Worm (Caenorhabditis elegans) whole organism, early embryonic: ENCODE results near the gene mbl-1.

ENCODE experiments used
- B0310.2 ChIP-seq: sonication (generic microtip); optimal IDR thresholded peaks from 2 replicates; lab custom pipeline; 2016; ENCODE audit warnings: mild to moderate bottlenecking, missing genetic modification characterization, missing compliant biosample characterization
- F13C5.2 ChIP-seq: sonication (generic microtip); optimal IDR thresholded peaks from 2 replicates; lab custom pipeline; 2017; ENCODE audit warnings: mild to moderate bottlenecking, missing genetic modification characterization, inconsistent platforms, missing compliant biosample characterization
- aly-1 ChIP-seq: sonication (generic microtip); optimal IDR thresholded peaks from 2 replicates; lab custom pipeline; 2016; ENCODE audit warnings: missing genetic modification characterization, missing compliant biosample characterization
- ama-1 ChIP-seq: fragments of 150-350 bp; optimal IDR thresholded peaks from 2 replicates; lab custom pipeline; 2014
- ceh-13 ChIP-seq: fragments of 200-800 bp; sonication (Bioruptor generic); optimal IDR thresholded peaks from 2 replicates; lab custom pipeline; 2018; ENCODE audit warnings: mild to moderate bottlenecking, missing genetic modification characterization, missing compliant biosample characterization
- ceh-36 ChIP-seq: sonication (generic microtip); optimal IDR thresholded peaks from 2 replicates; lab custom pipeline; 2016; ENCODE audit warnings: missing genetic modification characterization, inconsistent platforms, missing compliant biosample characterization
- ets-7 ChIP-seq: sonication (generic microtip); optimal IDR thresholded peaks from 2 replicates; lab custom pipeline; 2016; ENCODE audit warnings: missing genotype, missing genetic modification characterization, missing compliant biosample characterization
- flt-1 ChIP-seq: fragments of 200-800 bp; sonication (Bioruptor generic); IDR thresholded peaks from 2 replicates; pipeline ENCODE4 v1.3.6; 2022; ENCODE audit warnings: missing genetic modification characterization, missing compliant biosample characterization
- hmbx-1 ChIP-seq: sonication (generic microtip); optimal IDR thresholded peaks from 2 replicates; lab custom pipeline; 2016; ENCODE audit warnings: mild to moderate bottlenecking, missing genetic modification characterization, missing compliant biosample characterization
- hmg-4 ChIP-seq: fragments of 200-800 bp; sonication (Bioruptor generic); optimal IDR thresholded peaks from 2 replicates; lab custom pipeline; 2018; ENCODE audit warnings: mild to moderate bottlenecking, missing genetic modification characterization, missing compliant biosample characterization
- hnd-1 ChIP-seq: sonication (generic microtip); optimal IDR thresholded peaks from 2 replicates; lab custom pipeline; 2016; ENCODE audit warnings: missing genetic modification characterization, missing compliant biosample characterization
- pes-1 ChIP-seq: fragments of 200-800 bp; sonication (Bioruptor generic); IDR thresholded peaks from 2 replicates; pipeline ENCODE4 v1.3.6; 2022; ENCODE audit warnings: missing genetic modification reagents, missing genetic modification characterization, missing compliant biosample characterization
- scrt-1 ChIP-seq: fragments of 200-800 bp; sonication (Bioruptor generic); IDR thresholded peaks from 2 replicates; pipeline ENCODE4 v1.3.6; 2022; ENCODE audit warnings: missing genetic modification characterization, missing compliant biosample characterization
- sea-1 ChIP-seq: fragments of 200-800 bp; sonication (Bioruptor generic); conservative IDR thresholded peaks from 2 replicates; pipeline ENCODE4 v1.3.6; 2022; ENCODE audit warnings: missing genetic modification characterization, missing compliant biosample characterization
- tbx-11 ChIP-seq: fragments of 200-800 bp; sonication (Bioruptor generic); IDR thresholded peaks from 2 replicates; pipeline ENCODE4 v1.3.6; 2022; ENCODE audit warnings: missing genetic modification characterization, missing compliant biosample characterization
- tbx-37 ChIP-seq: fragments of 200-800 bp; sonication (Bioruptor generic); conservative IDR thresholded peaks from 2 replicates; pipeline ENCODE4 v1.3.6; 2022; ENCODE audit warnings: missing genetic modification reagents, missing genetic modification characterization, missing compliant biosample characterization
- tra-4 ChIP-seq: sonication (generic microtip); optimal IDR thresholded peaks from 2 replicates; lab custom pipeline; 2017; ENCODE audit warnings: missing genetic modification characterization, missing compliant biosample characterization

mbl-1 gene

ce11 chrX:16995149-16995885, 16.9 kb downstream of the mbl-1 start:
- TF ChIP-seq sea-1 (no peak), tbx-11 (GFP tag; lab: Robert Waterston, UW) (no peak), flt-1 (GFP tag; lab: Robert Waterston, UW) (no peak), scrt-1 (GFP tag; lab: Robert Waterston, UW) (no peak), B0310.2 (tag; lab: Kevin White, UChicago) (no peak), aly-1 (tag; lab: Kevin White, UChicago) (no peak), ceh-13 (no peak), pes-1 (no peak), tbx-37 (GFP tag; lab: Robert Waterston, UW) (no peak), ceh-36 (tag; lab: Kevin White, UChicago) (no peak), F13C5.2 (tag; lab: Kevin White, UChicago) (no peak), ets-7 (no peak)

- no peak for TF ChIP-seq tra-4 (tag; lab: Kevin White, UChicago)
Observed at ce11 chrX:16995886-16996283, 17.5 kb downstream of the mbl-1 start.

DNA sequence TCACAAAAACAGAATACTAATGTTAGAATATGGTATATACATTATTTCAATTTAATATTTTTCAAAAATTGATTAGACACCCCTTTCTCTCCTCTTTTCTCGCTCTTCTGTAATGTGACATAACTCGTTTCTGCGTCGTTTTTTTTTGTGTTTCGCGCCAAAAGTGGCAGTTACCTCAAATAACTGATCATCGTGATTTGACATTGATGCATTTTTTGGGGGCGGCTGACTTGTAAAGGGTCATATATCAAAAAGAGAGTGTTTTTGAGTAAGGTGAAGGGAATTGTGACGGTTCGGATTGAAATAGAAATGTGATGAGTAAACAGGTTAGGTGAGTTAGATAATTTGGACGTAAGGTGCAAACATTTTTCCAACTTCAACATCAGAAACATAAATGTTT, 19.6 kb downstream of the mbl-1 start:
- no peak for TF ChIP-seq scrt-1 (GFP tag; lab: Robert Waterston, UW)
- TF ChIP-seq ceh-13: no peak
- no peak for TF ChIP-seq aly-1 (tag; lab: Kevin White, UChicago)
- TF ChIP-seq hmbx-1 (tag; lab: Kevin White, UChicago): no peak
- TF ChIP-seq tbx-37 (GFP tag; lab: Robert Waterston, UW): no peak
- no peak for TF ChIP-seq hnd-1
- TF ChIP-seq ama-1 (lab: Kevin White, UChicago): no peak
- TF ChIP-seq flt-1 (GFP tag; lab: Robert Waterston, UW): no peak
- TF ChIP-seq F13C5.2 (tag; lab: Kevin White, UChicago): no peak
- no peak for TF ChIP-seq pes-1
- TF ChIP-seq B0310.2 (tag; lab: Kevin White, UChicago): no peak
- TF ChIP-seq ceh-36 (tag; lab: Kevin White, UChicago): no peak
- no peak for TF ChIP-seq sea-1
- no peak for TF ChIP-seq hmg-4
- no peak for TF ChIP-seq ets-7
- TF ChIP-seq tra-4 (tag; lab: Kevin White, UChicago): no peak
- TF ChIP-seq tbx-11 (GFP tag; lab: Robert Waterston, UW): no peak

DNA sequence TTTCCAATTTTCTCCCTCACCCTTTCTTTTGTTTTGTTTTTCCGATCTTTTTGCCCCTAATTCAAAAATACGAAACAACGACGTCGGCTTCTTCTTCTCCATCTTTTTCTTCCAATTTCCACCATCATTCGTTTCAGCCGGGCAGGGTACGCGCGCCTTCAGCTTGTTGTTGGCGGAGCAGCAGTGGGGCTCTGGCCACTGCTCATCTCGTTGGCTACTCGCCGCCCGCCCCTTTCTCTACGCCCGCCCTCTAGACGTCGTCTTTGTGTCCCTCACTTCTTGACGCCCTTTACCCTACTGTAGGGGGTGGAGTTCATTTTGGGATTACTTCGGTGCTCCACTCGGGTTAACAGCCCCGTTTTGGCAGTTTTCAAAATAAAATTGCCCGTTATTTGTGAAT, 20.6 kb downstream of the mbl-1 start:
- no peak for TF ChIP-seq ama-1 (lab: Kevin White, UChicago)
- no peak for TF ChIP-seq B0310.2 (tag; lab: Kevin White, UChicago)
- no peak for TF ChIP-seq hmg-4
- no peak for TF ChIP-seq tbx-11 (GFP tag; lab: Robert Waterston, UW)
- no peak for TF ChIP-seq scrt-1 (GFP tag; lab: Robert Waterston, UW)
- TF ChIP-seq F13C5.2 (tag; lab: Kevin White, UChicago): no peak
- TF ChIP-seq hnd-1: no peak
- no peak for TF ChIP-seq ceh-36 (tag; lab: Kevin White, UChicago)
- TF ChIP-seq flt-1 (GFP tag; lab: Robert Waterston, UW): no peak
- no peak for TF ChIP-seq ceh-13
- no peak for TF ChIP-seq ets-7

DNA sequence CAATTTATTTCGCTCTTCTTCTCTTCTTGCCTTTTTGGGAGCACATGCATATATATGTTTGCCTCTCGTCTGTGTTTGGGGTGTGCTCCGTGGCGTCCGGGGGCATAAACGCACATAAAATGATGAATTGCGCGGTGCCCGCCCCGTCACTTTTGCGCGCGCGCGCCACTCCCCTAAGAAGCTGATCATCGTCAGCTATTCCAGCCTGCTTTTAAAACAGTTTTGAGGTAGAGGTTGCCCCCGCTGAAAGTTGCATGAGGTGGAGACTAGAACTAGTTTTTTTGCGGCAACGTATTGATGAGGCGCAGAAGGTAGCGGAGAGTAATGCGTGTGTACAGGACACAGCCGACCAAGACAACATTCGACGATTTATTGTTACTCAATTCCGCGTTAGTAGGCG, 21.2 kb downstream of the mbl-1 start:
- TF ChIP-seq ama-1 (lab: Kevin White, UChicago) (no peak), tbx-11 (GFP tag; lab: Robert Waterston, UW) (no peak), hmg-4 (no peak), F13C5.2 (tag; lab: Kevin White, UChicago) (no peak)

DNA sequence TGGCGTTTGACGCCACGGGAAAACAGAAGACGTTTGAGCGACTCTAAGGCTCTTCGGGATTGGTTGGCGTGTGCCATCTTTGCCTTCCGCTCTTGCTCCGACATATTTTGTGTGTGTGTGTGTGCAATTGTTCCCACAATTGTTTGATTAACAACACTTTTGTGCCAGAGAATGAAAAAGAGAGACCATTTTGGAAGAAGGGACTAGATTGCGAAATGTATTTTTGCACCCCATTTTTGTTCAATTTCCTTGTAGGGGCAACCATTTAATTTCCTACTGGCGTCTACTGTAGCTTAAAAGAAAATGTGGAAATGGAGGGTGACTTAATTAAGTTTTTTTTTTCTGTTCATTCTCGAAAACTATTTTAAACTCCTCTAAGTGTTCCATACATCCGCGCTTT, 23.7 kb downstream of the mbl-1 start:
- no peak for TF ChIP-seq tbx-11 (GFP tag; lab: Robert Waterston, UW)
- TF ChIP-seq scrt-1 (GFP tag; lab: Robert Waterston, UW): no peak
- TF ChIP-seq ama-1 (lab: Kevin White, UChicago): no peak

ce11 chrX:17003473-17004123, 25.2 kb downstream of the mbl-1 start:
- no peak for TF ChIP-seq sea-1
- TF ChIP-seq hmg-4: peak; percentile 44

DNA sequence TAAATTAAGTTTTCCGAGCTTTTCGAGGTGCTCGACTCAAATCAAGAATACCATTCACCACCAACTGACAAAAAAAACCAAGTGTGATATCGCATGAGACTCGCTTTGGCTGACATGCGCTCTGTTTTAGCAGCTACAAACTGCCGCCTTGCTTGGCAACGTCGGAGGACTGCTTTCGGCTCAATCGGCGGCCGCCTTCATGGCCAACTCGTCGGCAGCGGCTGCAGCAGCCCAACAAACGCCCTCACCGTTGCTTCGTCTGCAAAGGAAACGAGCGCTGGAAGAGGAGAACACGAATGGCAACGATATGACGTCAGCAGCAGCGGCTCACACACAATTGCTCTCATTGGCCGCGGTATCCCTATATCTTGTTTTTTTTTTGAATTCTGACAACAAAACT, 28.4 kb downstream of the mbl-1 start:
- TF ChIP-seq flt-1 (GFP tag; lab: Robert Waterston, UW) (no peak), pes-1 (no peak), hmbx-1 (tag; lab: Kevin White, UChicago) (no peak), scrt-1 (GFP tag; lab: Robert Waterston, UW) (no peak)

DNA sequence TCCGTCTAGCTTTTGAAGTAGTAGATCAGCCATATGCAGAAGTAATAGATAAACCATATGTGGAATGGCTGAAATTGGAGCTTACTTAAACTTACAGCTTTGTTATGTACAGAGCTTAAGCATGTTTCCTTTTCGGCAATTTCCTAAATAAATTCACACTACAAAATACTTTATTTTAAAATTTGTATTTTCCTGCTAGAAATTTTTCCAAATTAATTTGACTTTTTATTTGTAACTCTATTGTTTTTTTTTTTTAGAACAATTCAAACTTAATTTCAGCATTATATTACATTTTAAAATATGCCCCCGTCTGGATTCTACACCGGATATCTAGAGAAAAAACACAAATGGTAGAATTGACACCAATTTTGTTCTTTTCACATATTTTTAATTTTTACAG, 34.8 kb downstream of the mbl-1 start, which contains the start of gene F35B3.3:
TSS of gene F35B3.3 (plus strand) at position 301 of the 400 bp plus-strand sequence.
- no peak for TF ChIP-seq ama-1 (lab: Kevin White, UChicago)
- TF ChIP-seq B0310.2 (tag; lab: Kevin White, UChicago): no peak
- TF ChIP-seq hmg-4: no peak
- TF ChIP-seq tra-4 (tag; lab: Kevin White, UChicago): no peak
- TF ChIP-seq tbx-11 (GFP tag; lab: Robert Waterston, UW): no peak
- no peak for TF ChIP-seq aly-1 (tag; lab: Kevin White, UChicago)
- no peak for TF ChIP-seq hnd-1
- TF ChIP-seq flt-1 (GFP tag; lab: Robert Waterston, UW): no peak
- no peak for TF ChIP-seq hmbx-1 (tag; lab: Kevin White, UChicago)
- no peak for TF ChIP-seq tbx-37 (GFP tag; lab: Robert Waterston, UW)
- no peak for TF ChIP-seq scrt-1 (GFP tag; lab: Robert Waterston, UW)
- no peak for TF ChIP-seq F13C5.2 (tag; lab: Kevin White, UChicago)
- no peak for TF ChIP-seq sea-1
